Worm (Caenorhabditis elegans): ENCODE data around the gene Y6E2A.10.

The Y6E2A.10 gene

ce11 chrV:15773141-15773540 is 42.8 kb upstream of the Y6E2A.10 start, which contains the start of gene nhr-60:
Gene nhr-60, minus strand, starts transcription at chrV:15773241.
- TF ChIP-seq lin-15B (tag; optimal IDR thresholded peaks at IDR 0.05) (no peak), elt-1 (tag; optimal IDR thresholded peaks at IDR 0.05) (no peak), egl-27 (tag; optimal IDR thresholded peaks at IDR 0.05) (no peak), nfya-1 (tag; optimal IDR thresholded peaks at IDR 0.05; ENCODE audit: insufficient read depth) (no peak), sea-2 (GFP tag; optimal IDR thresholded peaks at IDR 0.05) (no peak), hmg-11 (tag; optimal IDR thresholded peaks at IDR 0.05) (no peak), jun-1 (tag; optimal IDR thresholded peaks at IDR 0.05) (no peak), nhr-237 (tag; optimal IDR thresholded peaks at IDR 0.05) (no peak), fkh-2 (tag; optimal IDR thresholded peaks at IDR 0.05) (no peak), pqm-1 (tag; optimal IDR thresholded peaks at IDR 0.05) (no peak), zag-1 (tag; optimal IDR thresholded peaks at IDR 0.05) (no peak)

DNA sequence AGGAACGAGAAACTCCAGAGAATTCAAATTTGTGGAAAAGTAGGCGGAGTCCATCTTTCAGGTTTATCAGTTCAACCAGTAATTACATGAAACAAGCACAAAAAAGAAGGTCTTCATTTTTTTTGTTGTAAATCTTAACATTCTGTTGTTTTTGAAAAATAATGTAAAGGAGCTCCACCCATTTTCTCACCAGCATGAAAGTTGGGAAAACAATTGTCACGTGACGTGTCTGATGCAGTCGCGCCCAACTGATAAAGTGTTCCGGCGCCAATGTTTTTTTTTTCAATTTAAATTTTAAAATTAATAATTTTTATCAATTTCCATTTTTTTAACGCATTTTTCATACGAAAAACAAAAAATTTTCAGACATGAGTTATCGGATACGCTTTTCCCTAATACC is 38.7 kb upstream of the Y6E2A.10 start, which contains the start of gene F57A10.4:
F57A10.4 (plus strand) TSS at position 367 of the 400 bp plus-strand sequence.
- no peak for TF ChIP-seq pha-4 (tag; optimal IDR thresholded peaks at IDR 0.05)
- TF ChIP-seq egl-5 (tag; optimal IDR thresholded peaks at IDR 0.05), result no peak
- TF ChIP-seq hmg-11 (tag; optimal IDR thresholded peaks at IDR 0.05), result no peak
- TF ChIP-seq zag-1 (tag; optimal IDR thresholded peaks at IDR 0.05), result no peak
- TF ChIP-seq mml-1 (tag; optimal IDR thresholded peaks at IDR 0.05), result no peak
- no peak for TF ChIP-seq sea-2 (GFP tag; optimal IDR thresholded peaks at IDR 0.05)
- no peak for TF ChIP-seq nhr-67 (tag; optimal IDR thresholded peaks at IDR 0.05)
- TF ChIP-seq nhr-237 (tag; optimal IDR thresholded peaks at IDR 0.05), result no peak
- no peak for TF ChIP-seq fkh-2 (tag; optimal IDR thresholded peaks at IDR 0.05)

ce11 chrV:15766122-15766594 is 35.8 kb upstream of the Y6E2A.10 start, which contains the start of the genes haf-3 and F57A10.2:
Gene haf-3, minus strand, starts transcription at chrV:15766172.
Gene F57A10.2, plus strand, starts transcription at chrV:15766575.
- TF ChIP-seq jun-1 (tag; optimal IDR thresholded peaks at IDR 0.05), result peak; percentile 74
- TF ChIP-seq egl-5 (tag; optimal IDR thresholded peaks at IDR 0.05), result peak; percentile 80
- no peak for TF ChIP-seq unc-39 (tag; optimal IDR thresholded peaks at IDR 0.05)
- peak; percentile 54 for TF ChIP-seq pqm-1 (tag; optimal IDR thresholded peaks at IDR 0.05)
- peak; percentile 90 for TF ChIP-seq nhr-43 (tag; optimal IDR thresholded peaks at IDR 0.05; ENCODE audit: poor library complexity, severe bottlenecking)
- TF ChIP-seq ama-1 (optimal IDR thresholded peaks at IDR 0.05), result peak; percentile 62
- peak; percentile 94 for TF ChIP-seq pha-4 (tag; optimal IDR thresholded peaks at IDR 0.05)
- no peak for TF ChIP-seq sea-2 (GFP tag; optimal IDR thresholded peaks at IDR 0.05)
- peak; percentile 85 for TF ChIP-seq nhr-25 (tag; optimal IDR thresholded peaks at IDR 0.05)
- TF ChIP-seq ceh-82 (tag; optimal IDR thresholded peaks at IDR 0.05), result peak; percentile 87
- TF ChIP-seq lsy-12 (tag; optimal IDR thresholded peaks at IDR 0.05), result peak; percentile 78
- TF ChIP-seq daf-12 (tag; optimal IDR thresholded peaks at IDR 0.05), result peak; percentile 32
- TF ChIP-seq lin-15B (tag; optimal IDR thresholded peaks at IDR 0.05), result peak; percentile 93
- peak; percentile 33 for TF ChIP-seq egl-27 (tag; optimal IDR thresholded peaks at IDR 0.05)
- peak; percentile 87 for TF ChIP-seq R02D3.7 (tag; optimal IDR thresholded peaks at IDR 0.05)
- no peak for TF ChIP-seq nhr-12 (tag; optimal IDR thresholded peaks at IDR 0.05)
- no peak for TF ChIP-seq elt-3 (tag; optimal IDR thresholded peaks at IDR 0.05)
- peak; percentile 34 for TF ChIP-seq fkh-10 (GFP tag; optimal IDR thresholded peaks at IDR 0.05)
- TF ChIP-seq hmg-11 (tag; optimal IDR thresholded peaks at IDR 0.05), result peak; percentile 82
- TF ChIP-seq ZK546.5 (tag; optimal IDR thresholded peaks at IDR 0.05), result peak; percentile 33
- TF ChIP-seq ceh-9 (tag; optimal IDR thresholded peaks at IDR 0.05), result no peak
- peak; percentile 49 for TF ChIP-seq skn-1 (tag; optimal IDR thresholded peaks at IDR 0.05)
- no peak for TF ChIP-seq nhr-237 (tag; optimal IDR thresholded peaks at IDR 0.05)
- TF ChIP-seq fkh-2 (tag; optimal IDR thresholded peaks at IDR 0.05), result peak; percentile 33
- peak; percentile 26 for TF ChIP-seq elt-1 (tag; optimal IDR thresholded peaks at IDR 0.05)
- peak; percentile 30 for TF ChIP-seq aly-2 (tag; optimal IDR thresholded peaks at IDR 0.05)
- no peak for TF ChIP-seq nhr-76 (tag; optimal IDR thresholded peaks at IDR 0.05)
- peak; percentile 17 for TF ChIP-seq ztf-4 (tag; optimal IDR thresholded peaks at IDR 0.05)
- peak; percentile 80 for TF ChIP-seq nhr-77 (tag; optimal IDR thresholded peaks at IDR 0.05)
- peak; percentile 89 for TF ChIP-seq tbx-2 (tag; optimal IDR thresholded peaks at IDR 0.05)
- TF ChIP-seq fos-1 (tag; optimal IDR thresholded peaks at IDR 0.05), result no peak
- TF ChIP-seq nhr-23 (tag; optimal IDR thresholded peaks at IDR 0.05), result peak; percentile 91
- peak; percentile 89 for TF ChIP-seq nfya-1 (tag; optimal IDR thresholded peaks at IDR 0.05; ENCODE audit: insufficient read depth)
- TF ChIP-seq lin-39 (tag; optimal IDR thresholded peaks at IDR 0.05), result peak; percentile 62
- peak; percentile 78 for TF ChIP-seq ceh-28 (tag; optimal IDR thresholded peaks at IDR 0.05)
- peak; percentile 58 for TF ChIP-seq elt-2 (tag; optimal IDR thresholded peaks at IDR 0.05)
- TF ChIP-seq snpc-4 (tag; optimal IDR thresholded peaks at IDR 0.05), result peak; percentile 90
- TF ChIP-seq nhr-11 (tag; optimal IDR thresholded peaks at IDR 0.05), result peak; percentile 57
- peak; percentile 51 for TF ChIP-seq zag-1 (tag; optimal IDR thresholded peaks at IDR 0.05)
- TF ChIP-seq ztf-11 (tag; optimal IDR thresholded peaks at IDR 0.05), result no peak

Data from whole organism, L3 larva.